Fruit fly (Drosophila melanogaster): ENCODE data around the gene Rh4.

DNA sequence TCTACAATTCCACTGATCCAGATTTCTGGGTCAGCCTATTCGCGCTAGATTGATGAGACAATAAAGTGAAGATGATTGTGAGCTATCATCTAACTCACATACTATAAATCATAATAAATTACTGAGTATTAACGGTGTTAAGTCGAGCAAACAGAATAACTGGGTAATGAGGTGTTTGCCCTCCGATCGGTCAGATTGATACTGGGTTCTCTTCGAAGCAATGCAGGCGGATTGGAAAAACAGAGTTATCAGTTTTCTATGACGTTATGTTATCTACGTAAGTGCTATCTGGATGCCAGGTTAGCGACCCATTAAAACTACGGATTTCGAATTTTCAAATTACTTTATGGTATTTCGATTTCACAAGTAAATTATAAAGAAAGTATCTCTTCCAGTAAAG, 29.6 kb upstream of the Rh4 start:
- TF ChIP-seq insv (optimal IDR thresholded peaks at IDR 0.05) (no peak), psq (optimal IDR thresholded peaks at IDR 0.05) (no peak), Sin3A (optimal IDR thresholded peaks at IDR 0.05) (no peak), ttk (optimal IDR thresholded peaks at IDR 0.05) (no peak)

Measured in Kc167 (cell line).